Worm (Caenorhabditis elegans) whole organism, mixed stage, embryonic: Measurements from ENCODE around the gene pgap-1.

Experiments
- elt-3 ChIP-seq: fragments of 150-350 bp; optimal IDR thresholded peaks from 2 replicates; lab custom pipeline; 2014; ENCODE audit warnings: missing biosample characterization, missing genetic modification characterization
- nhr-12 ChIP-seq: fragments of 150-350 bp; optimal IDR thresholded peaks from 2 replicates; lab custom pipeline; 2014; ENCODE audit warnings: missing biosample characterization, missing genetic modification characterization
- nhr-237 ChIP-seq: fragments of 150-350 bp; optimal IDR thresholded peaks from 2 replicates; lab custom pipeline; 2014; ENCODE audit warnings: missing biosample characterization, missing genetic modification characterization
- nhr-28 ChIP-seq: fragments of 150-350 bp; optimal IDR thresholded peaks from 2 replicates; lab custom pipeline; 2014; ENCODE audit warnings: missing biosample characterization, missing genetic modification characterization
- pha-4 ChIP-seq: fragments of 150-350 bp; optimal IDR thresholded peaks from 2 replicates; lab custom pipeline; 2018; ENCODE audit warnings: missing biosample characterization, missing genetic modification reagents, missing genetic modification characterization
- sem-2 ChIP-seq: fragments of 200-800 bp; sonication (Bioruptor generic); optimal IDR thresholded peaks from 2 replicates; lab custom pipeline; 2018; ENCODE audit warnings: mild to moderate bottlenecking, missing genetic modification characterization, missing compliant biosample characterization
- unc-39 ChIP-seq: fragments of 150-350 bp; optimal IDR thresholded peaks from 2 replicates; lab custom pipeline; 2014; ENCODE audit warnings: missing biosample characterization, missing genetic modification characterization
- ztf-11 ChIP-seq: fragments of 150-350 bp; optimal IDR thresholded peaks from 2 replicates; lab custom pipeline; 2014; ENCODE audit warnings: missing biosample characterization, missing genetic modification characterization

- TF ChIP-seq pha-4 (tag; lab: Kevin White, UChicago) (no peak), ztf-11 (no peak), nhr-237 (tag; lab: Kevin White, UChicago) (no peak), nhr-12 (no peak), sem-2 (no peak), unc-39 (no peak), nhr-28 (tag; lab: Kevin White, UChicago) (no peak), elt-3 (tag; lab: Kevin White, UChicago) (no peak)
Observed at ce11 chrV:11225981-11226380, 15.7 kb upstream of the pgap-1 start, which contains the start of gene bgal-1.
